Worm (Caenorhabditis elegans) whole organism, L1 larva: ENCODE data around the gene C36C5.12.
A peak's percentile ranks its signal among the peaks of the same experiment; 100 is the strongest.

Source experiments
- Y116A8C.19 ChIP-seq: sonication (generic microtip); optimal IDR thresholded peaks from 2 replicates; lab custom pipeline; 2016; ENCODE audit warnings: missing compliant biosample characterization, missing genetic modification characterization, borderline replicate concordance
- ama-1 ChIP-seq: fragments of 150-350 bp; optimal IDR thresholded peaks from 2 replicates; lab custom pipeline; 2014
- blmp-1 ChIP-seq: fragments of 150-350 bp; optimal IDR thresholded peaks from 2 replicates; lab custom pipeline; 2014; ENCODE audit warnings: missing biosample characterization, missing genetic modification characterization
- ces-1 ChIP-seq: fragments of 150-350 bp; optimal IDR thresholded peaks from 2 replicates; lab custom pipeline; 2014; ENCODE audit warnings: missing biosample characterization, missing genetic modification reagents, missing genetic modification characterization
- efl-1 ChIP-seq, 4 experiments: fragments of 150-350 bp; optimal IDR thresholded peaks in 3 of 4; peaks in 1 of 4; 1 replicate in 1 of 4; 2 replicates in 3 of 4; lab custom pipeline; 2014; ENCODE audit warnings: missing biosample characterization in 2 of 4, missing genetic modification characterization in 2 of 4, missing genetic modification reagents in 2 of 4
- elt-3 ChIP-seq, 6 experiments: fragments of 150-350 bp in 1 of 6; sonication (generic microtip); optimal IDR thresholded peaks; 2 replicates each; lab custom pipeline; 2017 to 2018; ENCODE audit warnings: missing biosample characterization in 6 of 6, missing genetic modification characterization in 6 of 6, inconsistent platforms in 1 of 6
- isw-1 ChIP-seq: fragments of 200-800 bp; sonication (Bioruptor generic); IDR thresholded peaks from 2 replicates; pipeline ENCODE4 v1.3.6; 2022; ENCODE audit warnings: missing genetic modification characterization, missing compliant biosample characterization
- lin-13 ChIP-seq: fragments of 150-350 bp; optimal IDR thresholded peaks from 2 replicates; lab custom pipeline; 2014; ENCODE audit warnings: missing biosample characterization, missing genetic modification reagents, missing genetic modification characterization
- mab-9 ChIP-seq: fragments of 200-800 bp; sonication (Bioruptor generic); IDR thresholded peaks from 2 replicates; pipeline ENCODE4 v1.3.6; 2022; ENCODE audit warnings: missing genetic modification reagents, missing genetic modification characterization, missing compliant biosample characterization
- nhr-20 ChIP-seq: sonication (generic microtip); optimal IDR thresholded peaks from 2 replicates; lab custom pipeline; 2016; ENCODE audit warnings: mild to moderate bottlenecking, missing genetic modification characterization, missing compliant biosample characterization
- pqm-1 ChIP-seq: sonication (generic microtip); optimal IDR thresholded peaks from 3 replicates; lab custom pipeline; 2017; ENCODE audit warnings: missing biosample characterization, missing genetic modification characterization
- snpc-4 ChIP-seq: fragments of 150-350 bp; optimal IDR thresholded peaks from 2 replicates; lab custom pipeline; 2014; ENCODE audit warnings: missing biosample characterization, missing genetic modification characterization
- tlp-1 ChIP-seq: fragments of 150-350 bp; optimal IDR thresholded peaks from 2 replicates; lab custom pipeline; 2014; ENCODE audit warnings: missing biosample characterization, missing genetic modification characterization
- unc-130 ChIP-seq: fragments of 150-350 bp; optimal IDR thresholded peaks from 2 replicates; lab custom pipeline; 2017; ENCODE audit warnings: missing biosample characterization, missing genetic modification characterization, inconsistent platforms

ce11 chrV:3196832-3197329 is 37.7 kb upstream of the C36C5.12 start, which contains the start of the genes Y73C8B.1 and Y73C8B.5:
- TF ChIP-seq unc-130 (tag; lab: Kevin White, UChicago) (no peak), snpc-4 (tag; lab: Kevin White, UChicago) (no peak), nhr-20 (tag; lab: Kevin White, UChicago) (peak; percentile 33), ama-1 (lab: Kevin White, UChicago) (no peak), Y116A8C.19 (tag; lab: Kevin White, UChicago) (no peak), pqm-1 (tag; lab: Kevin White, UChicago) (no peak), blmp-1 (no peak), efl-1 (optimal IDR thresholded peaks at IDR 0.05; lab: Kevin White, UChicago) (no peak), efl-1 (GFP tag; optimal IDR thresholded peaks at IDR 0.05 in 1 of 2; lab: Kevin White, UChicago) (no peak), ces-1 (GFP tag; lab: Kevin White, UChicago) (no peak), lin-13 (GFP tag; lab: Kevin White, UChicago) (no peak), isw-1 (GFP tag; lab: Robert Waterston, UW) (no peak), elt-3 (tag; optimal IDR thresholded peaks at IDR 0.05; lab: Kevin White, UChicago) (no peak), tlp-1 (tag; lab: Kevin White, UChicago) (no peak), mab-9 (GFP tag; lab: Robert Waterston, UW) (no peak)
